Fruit fly (Drosophila melanogaster) whole organism, wandering third instar larva: ENCODE measurements around the gene tbrd-1.

Source experiments
- Abd-B ChIP-seq: fragments of >200 bp; optimal IDR thresholded peaks from 2 replicates; lab custom pipeline; 2017; ENCODE audit warnings: missing biosample characterization, missing genetic modification characterization
- CG32264 ChIP-seq: fragments of 200-800 bp; sonication (Bioruptor generic); optimal IDR thresholded peaks from 2 replicates; lab custom pipeline; 2016; ENCODE audit warnings: missing biosample characterization, missing genetic modification characterization
- CG9705 ChIP-seq: fragments of 200-800 bp; sonication (Bioruptor generic); optimal IDR thresholded peaks from 2 replicates; lab custom pipeline; 2018; ENCODE audit warnings: missing biosample characterization, mild to moderate bottlenecking, missing genetic modification characterization
- CrebA ChIP-seq: fragments of 200-800 bp; sonication (Bioruptor generic); optimal IDR thresholded peaks from 2 replicates; lab custom pipeline; 2016; ENCODE audit warnings: missing biosample characterization, mild to moderate bottlenecking, missing genetic modification characterization, borderline replicate concordance
- Dfd ChIP-seq: fragments of >200 bp; optimal IDR thresholded peaks from 2 replicates; lab custom pipeline; 2017; ENCODE audit warnings: missing biosample characterization, missing genetic modification characterization
- Dif ChIP-seq: fragments of 200-275, 200-300 bp; sonication (Bioruptor generic); optimal IDR thresholded peaks from 2 replicates; lab custom pipeline; 2018; ENCODE audit warnings: missing biosample characterization, missing genetic modification characterization; ENCODE audit not compliant: partially characterized antibody
- GATAd ChIP-seq: sonication (Bioruptor generic); optimal IDR thresholded peaks from 2 replicates; lab custom pipeline; 2016; ENCODE audit warnings: missing biosample characterization, missing genetic modification characterization
- HLH106 ChIP-seq: fragments of 200-800 bp; optimal IDR thresholded peaks from 3 replicates; lab custom pipeline; 2019; ENCODE audit warnings: missing biosample characterization, mild to moderate bottlenecking, missing genetic modification characterization, moderate library complexity
- Hnf4 ChIP-seq: fragments of 200-800 bp; sonication (Bioruptor generic); optimal IDR thresholded peaks from 2 replicates; lab custom pipeline; 2016; ENCODE audit warnings: missing biosample characterization, mild to moderate bottlenecking, missing genetic modification characterization
- Hr78 ChIP-seq: fragments of >200 bp; optimal IDR thresholded peaks from 2 replicates; lab custom pipeline; 2017; ENCODE audit warnings: missing biosample characterization, missing genetic modification characterization
- Hr83 ChIP-seq: fragments of 200-300 bp; sonication (Bioruptor generic); optimal IDR thresholded peaks from 2 replicates; lab custom pipeline; 2016; ENCODE audit warnings: missing biosample characterization, mild to moderate bottlenecking, missing genetic modification characterization, moderate library complexity; ENCODE audit not compliant: poor library complexity, severe bottlenecking
- Jra ChIP-seq: sonication (Bioruptor generic); optimal IDR thresholded peaks from 2 replicates; lab custom pipeline; 2016; ENCODE audit warnings: missing biosample characterization, missing genetic modification characterization
- Mio ChIP-seq: sonication (Bioruptor generic); optimal IDR thresholded peaks from 2 replicates; lab custom pipeline; 2016; ENCODE audit warnings: missing biosample characterization, missing genetic modification characterization
- Myc ChIP-seq: fragments of >200 bp; optimal IDR thresholded peaks from 2 replicates; lab custom pipeline; 2017
- N ChIP-seq: fragments of >200 bp; optimal IDR thresholded peaks from 2 replicates; lab custom pipeline; 2018; ENCODE audit warnings: missing biosample characterization, missing external identifiers, missing genetic modification characterization
- OdsH ChIP-seq: fragments of 200-800 bp; sonication (Bioruptor generic); optimal IDR thresholded peaks from 2 replicates; lab custom pipeline; 2016; ENCODE audit warnings: missing biosample characterization, mild to moderate bottlenecking, missing genetic modification characterization
- Rel ChIP-seq, 2 experiments: fragments of 200-800 bp; sonication (Bioruptor generic) in 1 of 2; optimal IDR thresholded peaks; 2 replicates in 1 of 2; 3 replicates in 1 of 2; lab custom pipeline; 2016 to 2019; ENCODE audit warnings: mild to moderate bottlenecking in 2 of 2, missing biosample characterization in 2 of 2, missing genetic modification characterization in 2 of 2, moderate library complexity in 1 of 2
- Sp1 ChIP-seq: fragments of 200-800 bp; sonication (Bioruptor generic); optimal IDR thresholded peaks from 3 replicates; lab custom pipeline; 2019; ENCODE audit warnings: missing biosample characterization, mild to moderate bottlenecking, missing genetic modification characterization, moderate library complexity
- Vsx2 ChIP-seq: fragments of 200-300, 225-300 bp; sonication (Bioruptor generic); optimal IDR thresholded peaks from 2 replicates; lab custom pipeline; 2018; ENCODE audit warnings: missing biosample characterization, missing genetic modification characterization; ENCODE audit not compliant: partially characterized antibody
- br ChIP-seq: fragments of 200-800 bp; sonication (Bioruptor generic); optimal IDR thresholded peaks from 2 replicates; lab custom pipeline; 2016; ENCODE audit warnings: missing biosample characterization, missing genetic modification characterization
- brk ChIP-seq: fragments of 200-800 bp; sonication (Bioruptor generic); optimal IDR thresholded peaks from 2 replicates; lab custom pipeline; 2016; ENCODE audit warnings: missing biosample characterization, mild to moderate bottlenecking, missing genetic modification characterization
- dl ChIP-seq, 2 experiments: fragments of 175-275, 200-275 bp in 1 of 2; fragments of 200-275 bp in 1 of 2; sonication (Bioruptor generic); optimal IDR thresholded peaks; lab custom pipeline; 2018; ENCODE audit warnings: mild to moderate bottlenecking in 2 of 2, missing biosample characterization in 2 of 2, missing genetic modification characterization in 2 of 2, moderate library complexity in 2 of 2; ENCODE audit not compliant: partially characterized antibody in 2 of 2, insufficient read depth in 1 of 2
- dmrt93B ChIP-seq: fragments of 200-800 bp; sonication (Bioruptor generic); optimal IDR thresholded peaks from 2 replicates; lab custom pipeline; 2018; ENCODE audit warnings: missing biosample characterization, mild to moderate bottlenecking, missing genetic modification characterization
- dsf ChIP-seq: sonication (Bioruptor generic); optimal IDR thresholded peaks from 2 replicates; lab custom pipeline; 2016; ENCODE audit warnings: missing biosample characterization, missing genetic modification characterization, borderline replicate concordance
- ey ChIP-seq: fragments of 200-800 bp; sonication (Bioruptor generic); optimal IDR thresholded peaks from 2 replicates; lab custom pipeline; 2016; ENCODE audit warnings: missing biosample characterization, missing genetic modification characterization
- foxo ChIP-seq, 2 experiments: fragments of 200-800 bp; sonication (Bioruptor generic); optimal IDR thresholded peaks; 2 replicates in 1 of 2; 3 replicates in 1 of 2; lab custom pipeline; 2016 to 2017; ENCODE audit warnings: missing biosample characterization in 2 of 2, missing genetic modification characterization in 2 of 2
- fru ChIP-seq: fragments of 200-800 bp; sonication (Bioruptor generic); optimal IDR thresholded peaks from 3 replicates; lab custom pipeline; 2016; ENCODE audit warnings: missing biosample characterization, mild to moderate bottlenecking, missing genetic modification characterization
- h ChIP-seq: fragments of 200-800 bp; sonication (Bioruptor generic); optimal IDR thresholded peaks from 3 replicates; lab custom pipeline; 2016; ENCODE audit warnings: missing biosample characterization, mild to moderate bottlenecking, missing genetic modification characterization
- jim ChIP-seq: fragments of 175-275, 200-325 bp; sonication (Bioruptor generic); optimal IDR thresholded peaks from 2 replicates; lab custom pipeline; 2016; ENCODE audit warnings: missing biosample characterization, mild to moderate bottlenecking, missing genetic modification characterization
- lola ChIP-seq: fragments of >200 bp; optimal IDR thresholded peaks from 2 replicates; lab custom pipeline; 2017; ENCODE audit warnings: missing biosample characterization, missing genetic modification characterization
- pan ChIP-seq: fragments of >200 bp; optimal IDR thresholded peaks from 2 replicates; lab custom pipeline; 2017
- psq ChIP-seq: fragments of 200-800 bp; sonication (Bioruptor generic); optimal IDR thresholded peaks from 3 replicates; lab custom pipeline; 2017; ENCODE audit warnings: missing biosample characterization, mild to moderate bottlenecking, missing genetic modification characterization, moderate library complexity
- rgr ChIP-seq: fragments of 200-800 bp; sonication (Bioruptor generic); optimal IDR thresholded peaks from 3 replicates; lab custom pipeline; 2016; ENCODE audit warnings: missing biosample characterization, mild to moderate bottlenecking, missing genetic modification characterization
- sage ChIP-seq: fragments of 200-800 bp; sonication (Bioruptor generic); optimal IDR thresholded peaks from 2 replicates; lab custom pipeline; 2016; ENCODE audit warnings: missing biosample characterization, mild to moderate bottlenecking, missing genetic modification characterization
- sv ChIP-seq: fragments of 200-800 bp; sonication (Bioruptor generic); optimal IDR thresholded peaks from 3 replicates; lab custom pipeline; 2016; ENCODE audit warnings: missing biosample characterization, missing genetic modification characterization
- tai ChIP-seq: sonication (Bioruptor generic); optimal IDR thresholded peaks from 2 replicates; lab custom pipeline; 2016; ENCODE audit warnings: missing biosample characterization, missing genetic modification characterization
- usp ChIP-seq: fragments of >200 bp; optimal IDR thresholded peaks from 2 replicates; lab custom pipeline; 2017; ENCODE audit warnings: missing biosample characterization, missing genetic modification characterization
- woc ChIP-seq: sonication (Bioruptor generic); optimal IDR thresholded peaks from 2 replicates; lab custom pipeline; 2016; ENCODE audit warnings: missing biosample characterization, mild to moderate bottlenecking, missing genetic modification characterization

Gene tbrd-1

DNA sequence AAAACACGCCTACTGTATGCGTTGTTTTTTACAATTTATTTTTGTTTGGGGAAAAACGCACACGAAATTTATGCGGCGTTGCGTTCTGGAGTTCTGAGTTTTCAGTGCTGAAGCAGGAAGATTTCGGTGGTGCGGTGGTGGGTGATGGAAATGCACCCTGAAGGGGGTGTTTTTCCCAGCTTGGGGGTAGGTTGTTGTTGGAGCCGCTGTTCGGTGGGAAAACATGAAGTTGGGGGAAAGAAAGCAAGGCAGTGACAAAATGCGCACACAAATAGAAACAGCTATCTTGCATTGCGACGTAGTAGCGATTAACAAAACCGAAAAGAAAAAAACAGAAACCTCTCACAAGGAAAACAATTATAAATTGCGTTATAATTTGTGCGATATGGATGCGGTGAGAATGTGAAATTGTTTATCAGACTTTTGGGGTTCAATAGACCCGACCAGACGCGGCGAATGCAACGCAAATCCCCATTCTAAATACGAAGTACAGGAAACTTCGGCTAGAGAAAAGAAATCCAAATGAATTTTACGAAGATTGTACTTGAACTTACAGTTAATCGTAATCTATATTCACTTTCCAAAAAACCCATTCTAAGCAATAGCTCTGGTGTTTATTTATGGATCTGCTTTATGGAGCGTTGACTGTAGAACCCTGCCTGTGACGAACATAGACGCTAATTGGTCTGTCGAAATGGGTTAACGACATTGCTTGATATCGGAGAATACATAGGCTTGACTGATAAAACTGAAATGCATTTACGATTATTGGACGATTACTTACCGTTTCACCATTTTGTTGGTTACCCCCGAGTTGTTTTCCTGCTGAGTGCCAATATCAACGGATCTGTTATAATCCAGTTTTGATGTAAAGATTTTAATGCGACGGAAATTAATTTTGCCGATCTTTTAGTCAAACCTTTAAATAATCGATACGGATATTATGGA, 4.8 kb downstream of the tbrd-1 start:
- no peak for TF ChIP-seq usp
- peak; percentile 88 for TF ChIP-seq HLH106 (tag; lab: Kevin White, UChicago)
- TF ChIP-seq Myc (lab: Kevin White, UChicago), result no peak
- TF ChIP-seq N (GFP tag; lab: Kevin White, UChicago), result no peak
- TF ChIP-seq sage (GFP tag; lab: Kevin White, UChicago), result peak; percentile 10
- no peak for TF ChIP-seq Dif
- TF ChIP-seq Hr83 (GFP tag; lab: Kevin White, UChicago), result no peak
- no peak for TF ChIP-seq Dfd (GFP tag; lab: Kevin White, UChicago)
- peak; percentile 38 to 92 for TF ChIP-seq foxo (GFP tag; optimal IDR thresholded peaks at IDR 0.05; lab: Kevin White, UChicago)
- TF ChIP-seq Abd-B, result no peak
- TF ChIP-seq OdsH (GFP tag; lab: Kevin White, UChicago), result peak; percentile 84
- TF ChIP-seq Jra (GFP tag; lab: Kevin White, UChicago), result peak; percentile 45
- peak; percentile 3 for TF ChIP-seq Mio (GFP tag; lab: Kevin White, UChicago)
- TF ChIP-seq CG32264 (GFP tag; lab: Kevin White, UChicago), result peak; percentile 72
- peak; percentile 89 for TF ChIP-seq rgr (GFP tag; lab: Kevin White, UChicago)
- TF ChIP-seq brk, result peak; percentile 75
- TF ChIP-seq psq, result peak; percentile 69
- peak; percentile 80 for TF ChIP-seq Hnf4
- TF ChIP-seq CrebA (GFP tag; lab: Kevin White, UChicago), result no peak
- no peak for TF ChIP-seq pan
- peak; percentile 86 for TF ChIP-seq tai
- TF ChIP-seq br, result peak; percentile 86
- TF ChIP-seq h, result peak; percentile 89
- TF ChIP-seq Rel (GFP tag; optimal IDR thresholded peaks at IDR 0.05; lab: Kevin White, UChicago), result peak; percentile 78
- peak; percentile 92 for TF ChIP-seq Rel (tag; optimal IDR thresholded peaks at IDR 0.05; lab: Kevin White, UChicago)
- no peak for TF ChIP-seq lola (GFP tag; lab: Kevin White, UChicago)
- TF ChIP-seq Hr78, result no peak
- peak; percentile 60 for TF ChIP-seq CG9705 (GFP tag; lab: Kevin White, UChicago)
- TF ChIP-seq Vsx2, result no peak
- no peak for TF ChIP-seq sv (GFP tag; lab: Kevin White, UChicago)
- no peak for TF ChIP-seq dl (GFP tag; optimal IDR thresholded peaks at IDR 0.05; lab: Kevin White, UChicago; ENCODE audit: insufficient read depth in 1 of 2, partially characterized antibody in 2 of 2)
- no peak for TF ChIP-seq jim (GFP tag; lab: Kevin White, UChicago)
- no peak for TF ChIP-seq dsf (GFP tag; lab: Kevin White, UChicago)
- TF ChIP-seq GATAd (GFP tag; lab: Kevin White, UChicago), result peak; percentile 18
- TF ChIP-seq fru (GFP tag; lab: Kevin White, UChicago), result peak; percentile 87
- peak; percentile 33 for TF ChIP-seq dmrt93B
- TF ChIP-seq ey (GFP tag; lab: Kevin White, UChicago), result peak; percentile 88
- TF ChIP-seq woc (GFP tag; lab: Kevin White, UChicago), result peak; percentile 62
- peak; percentile 78 for TF ChIP-seq Sp1
- TF ChIP-seq, all 38 proteins: peak for 22

DNA sequence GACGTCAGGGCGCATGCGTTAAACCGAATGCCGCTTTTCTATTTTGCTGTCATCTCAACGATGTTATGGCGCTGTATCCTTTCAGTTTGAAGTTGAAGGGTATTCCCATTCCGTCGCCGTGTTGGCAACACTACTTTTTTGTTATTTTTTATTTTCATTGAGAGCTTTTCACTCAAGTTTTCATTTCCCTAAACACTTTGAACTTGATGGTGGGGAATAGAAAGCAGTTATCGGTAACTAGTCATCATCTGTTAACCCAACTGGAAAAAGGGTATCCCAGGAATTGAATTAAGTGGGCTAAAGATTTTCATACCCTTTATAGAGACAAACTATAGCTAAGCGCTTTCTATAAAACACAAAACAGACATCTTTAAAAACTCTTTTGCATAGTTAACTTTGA, 5.8 kb downstream of the tbrd-1 start:
- TF ChIP-seq ey (GFP tag; lab: Kevin White, UChicago) (no peak), GATAd (GFP tag; lab: Kevin White, UChicago) (no peak), dsf (GFP tag; lab: Kevin White, UChicago) (no peak), Hr83 (GFP tag; lab: Kevin White, UChicago) (no peak), fru (GFP tag; lab: Kevin White, UChicago) (no peak), Abd-B (no peak)
